Worm (Caenorhabditis elegans) whole organism, L3 larva: ENCODE results near the gene lgc-27.

Experiments used
- R02D3.7 ChIP-seq: fragments of 150-350 bp; optimal IDR thresholded peaks from 2 replicates; lab custom pipeline; 2014; ENCODE audit warnings: missing biosample characterization, missing genetic modification characterization
- ceh-28 ChIP-seq: fragments of 150-350 bp; optimal IDR thresholded peaks from 2 replicates; lab custom pipeline; 2014; ENCODE audit warnings: missing biosample characterization, missing genetic modification reagents, missing genetic modification characterization
- egl-27 ChIP-seq: sonication (generic microtip); optimal IDR thresholded peaks from 4 replicates; lab custom pipeline; 2017; ENCODE audit warnings: missing biosample characterization, missing genetic modification reagents, missing genetic modification characterization
- elt-1 ChIP-seq: fragments of 150-350 bp; optimal IDR thresholded peaks from 2 replicates; lab custom pipeline; 2014; ENCODE audit warnings: missing biosample characterization, missing genetic modification characterization
- fkh-10 ChIP-seq: sonication (generic microtip); optimal IDR thresholded peaks from 2 replicates; lab custom pipeline; 2017; ENCODE audit warnings: missing biosample characterization, missing genetic modification reagents, missing genetic modification characterization
- hmg-11 ChIP-seq: sonication (generic microtip); optimal IDR thresholded peaks from 2 replicates; lab custom pipeline; 2016; ENCODE audit warnings: missing genetic modification characterization, missing compliant biosample characterization
- mdl-1 ChIP-seq: fragments of 150-350 bp; optimal IDR thresholded peaks from 2 replicates; lab custom pipeline; 2014; ENCODE audit warnings: missing biosample characterization, missing genetic modification characterization
- nhr-76 ChIP-seq: fragments of 150-350 bp; sonication (generic microtip); optimal IDR thresholded peaks from 5 replicates; lab custom pipeline; 2014; ENCODE audit warnings: missing biosample characterization, missing genetic modification characterization
- snpc-4 ChIP-seq: fragments of 150-350 bp; optimal IDR thresholded peaks from 2 replicates; lab custom pipeline; 2014; ENCODE audit warnings: missing biosample characterization, missing genetic modification characterization
- ztf-4 ChIP-seq: fragments of 150-350 bp; optimal IDR thresholded peaks from 2 replicates; lab custom pipeline; 2014; ENCODE audit warnings: missing biosample characterization, missing genetic modification characterization

- TF ChIP-seq egl-27 (tag; lab: Kevin White, UChicago): no peak
- no peak for TF ChIP-seq nhr-76 (tag; lab: Kevin White, UChicago)
- no peak for TF ChIP-seq elt-1
- TF ChIP-seq snpc-4 (tag; lab: Kevin White, UChicago): no peak
- TF ChIP-seq fkh-10 (GFP tag; lab: Kevin White, UChicago): no peak
- no peak for TF ChIP-seq hmg-11 (tag; lab: Kevin White, UChicago)
- TF ChIP-seq ztf-4 (tag; lab: Kevin White, UChicago): no peak
- TF ChIP-seq mdl-1 (tag; lab: Kevin White, UChicago): no peak
- TF ChIP-seq ceh-28: no peak
- TF ChIP-seq R02D3.7 (tag; lab: Kevin White, UChicago): no peak
These were observed 6.9 kb downstream of the lgc-27 start, which contains the start of gene fut-6 for ce11 chrII:4655834-4656233.
